Worm (Caenorhabditis elegans) whole organism, young adult: ENCODE data around the gene Y48E1B.3.

Source experiments
- B0019.2 ChIP-seq: fragments of 200-800 bp; sonication (Bioruptor generic); conservative IDR thresholded peaks from 2 replicates; pipeline ENCODE4 v1.3.6; 2022; ENCODE audit warnings: missing genetic modification reagents, missing genetic modification characterization, missing compliant biosample characterization
- B0336.3 ChIP-seq: fragments of 200-800 bp; sonication (Bioruptor generic); IDR thresholded peaks from 2 replicates; pipeline ENCODE4 v1.3.6; 2022; ENCODE audit warnings: missing genetic modification characterization, missing compliant biosample characterization
- C17E4.6 ChIP-seq: fragments of 200-800 bp; sonication (Bioruptor generic); IDR thresholded peaks from 2 replicates; pipeline ENCODE4 v1.3.6; 2022; ENCODE audit warnings: missing genetic modification reagents, missing genetic modification characterization, missing compliant biosample characterization
- D2030.7 ChIP-seq: fragments of 200-800 bp; sonication (Bioruptor generic); IDR thresholded peaks from 2 replicates; pipeline ENCODE4 v1.3.6; 2022; ENCODE audit warnings: missing genetic modification reagents, missing genetic modification characterization, missing compliant biosample characterization
- F10E7.11 ChIP-seq: sonication (generic microtip); optimal IDR thresholded peaks from 2 replicates; lab custom pipeline; 2017; ENCODE audit warnings: mild to moderate bottlenecking, missing genetic modification characterization, moderate library complexity, missing compliant biosample characterization
- F49E8.2 ChIP-seq: sonication (generic microtip); optimal IDR thresholded peaks from 3 replicates; lab custom pipeline; 2017; ENCODE audit warnings: missing genetic modification characterization, mild to moderate bottlenecking, missing compliant biosample characterization, antibody characterized with exemption, moderate library complexity; ENCODE audit not compliant: insufficient read depth
- F52B5.7 ChIP-seq: sonication (generic microtip); optimal IDR thresholded peaks from 2 replicates; lab custom pipeline; 2016; ENCODE audit warnings: mild to moderate bottlenecking, missing genetic modification characterization, missing compliant biosample characterization
- F55B11.4 ChIP-seq: sonication (generic microtip); optimal IDR thresholded peaks from 2 replicates; lab custom pipeline; 2016; ENCODE audit warnings: missing compliant biosample characterization, missing genetic modification characterization, borderline replicate concordance; ENCODE audit not compliant: insufficient read depth
- K11D2.4 ChIP-seq: fragments of 200-800 bp; sonication (Bioruptor generic); IDR thresholded peaks from 2 replicates; pipeline ENCODE4 v1.3.6; 2022; ENCODE audit warnings: missing genetic modification reagents, missing genetic modification characterization, missing compliant biosample characterization
- Y53F4B.3 ChIP-seq: fragments of 200-800 bp; sonication (Bioruptor generic); IDR thresholded peaks from 2 replicates; pipeline ENCODE4 v1.3.6; 2022; ENCODE audit warnings: missing genetic modification reagents, missing genetic modification characterization, missing compliant biosample characterization
- aptf-2 ChIP-seq: fragments of 200-800 bp; sonication (Bioruptor generic); conservative IDR thresholded peaks from 2 replicates; pipeline ENCODE4 v1.3.6; 2022; ENCODE audit warnings: missing genetic modification reagents, missing genetic modification characterization, missing compliant biosample characterization
- athp-1 ChIP-seq: sonication (generic microtip); optimal IDR thresholded peaks from 2 replicates; lab custom pipeline; 2017; ENCODE audit warnings: mild to moderate bottlenecking, missing genetic modification characterization, missing compliant biosample characterization
- bed-2 ChIP-seq: fragments of 200-800 bp; sonication (Bioruptor generic); IDR thresholded peaks from 2 replicates; pipeline ENCODE4 v1.3.6; 2022; ENCODE audit warnings: missing genetic modification reagents, missing genetic modification characterization, missing compliant biosample characterization
- cebp-1 ChIP-seq, 2 experiments: fragments of 200-800 bp in 1 of 2; sonication (Bioruptor generic) in 1 of 2; sonication (generic microtip) in 1 of 2; IDR thresholded peaks in 1 of 2; optimal IDR thresholded peaks in 1 of 2; 2 replicates each; pipeline versions ENCODE4 v1.3.6 to Lab custom; 2017 to 2022; ENCODE audit warnings: missing compliant biosample characterization in 2 of 2, missing genetic modification characterization in 2 of 2, mild to moderate bottlenecking in 1 of 2, missing genetic modification reagents in 1 of 2, moderate library complexity in 1 of 2
- cebp-2 ChIP-seq: fragments of 200-800 bp; sonication (Bioruptor generic); IDR thresholded peaks from 2 replicates; pipeline ENCODE4 v1.3.6; 2022; ENCODE audit warnings: missing genetic modification characterization, missing compliant biosample characterization
- ceh-100 ChIP-seq: fragments of 200-800 bp; sonication (Bioruptor generic); IDR thresholded peaks from 2 replicates; pipeline ENCODE4 v1.3.6; 2022; ENCODE audit warnings: missing genetic modification reagents, missing genetic modification characterization, missing compliant biosample characterization
- ceh-91 ChIP-seq: fragments of 200-800 bp; sonication (Bioruptor generic); IDR thresholded peaks from 2 replicates; pipeline ENCODE4 v1.3.6; 2022; ENCODE audit warnings: missing genetic modification reagents, missing genetic modification characterization, missing compliant biosample characterization
- die-1 ChIP-seq: sonication (generic microtip); optimal IDR thresholded peaks from 2 replicates; lab custom pipeline; 2016; ENCODE audit warnings: missing genotype, mild to moderate bottlenecking, missing genetic modification characterization, missing compliant biosample characterization
- ekl-4 ChIP-seq: fragments of 200-800 bp; sonication (Bioruptor generic); IDR thresholded peaks from 2 replicates; pipeline ENCODE4 v1.3.6; 2022; ENCODE audit warnings: missing genetic modification reagents, missing genetic modification characterization, missing compliant biosample characterization
- ets-4 ChIP-seq: fragments of 200-800 bp; sonication (Bioruptor generic); optimal IDR thresholded peaks from 2 replicates; lab custom pipeline; 2018; ENCODE audit warnings: mild to moderate bottlenecking, missing genetic modification characterization, missing compliant biosample characterization
- fkh-3 ChIP-seq: sonication (generic microtip); optimal IDR thresholded peaks from 2 replicates; lab custom pipeline; 2016; ENCODE audit warnings: mild to moderate bottlenecking, missing genetic modification characterization, missing compliant biosample characterization
- hlh-12 ChIP-seq: sonication (generic microtip); optimal IDR thresholded peaks from 2 replicates; lab custom pipeline; 2016; ENCODE audit warnings: missing genetic modification characterization, missing compliant biosample characterization
- hmg-1.2 ChIP-seq: fragments of 200-800 bp; sonication (Bioruptor generic); IDR thresholded peaks from 2 replicates; pipeline ENCODE4 v1.3.6; 2022; ENCODE audit warnings: missing genetic modification reagents, missing genetic modification characterization, missing compliant biosample characterization
- hmg-20 ChIP-seq: fragments of 200-800 bp; sonication (Bioruptor generic); IDR thresholded peaks from 2 replicates; pipeline ENCODE4 v1.3.6; 2022; ENCODE audit warnings: missing genetic modification reagents, missing genetic modification characterization, missing compliant biosample characterization
- hrde-1 ChIP-seq: sonication (generic microtip); optimal IDR thresholded peaks from 2 replicates; lab custom pipeline; 2016; ENCODE audit warnings: missing genetic modification characterization, mild to moderate bottlenecking, missing compliant biosample characterization, moderate library complexity, missing genotype, missing genetic modification reagents, borderline replicate concordance
- hsf-1 ChIP-seq: fragments of 200-800 bp; sonication (Bioruptor generic); IDR thresholded peaks from 2 replicates; pipeline ENCODE4 v1.3.6; 2022; ENCODE audit warnings: missing genetic modification reagents, missing genetic modification characterization, missing compliant biosample characterization
- lin-26 ChIP-seq: fragments of 200-800 bp; sonication (Bioruptor generic); IDR thresholded peaks from 2 replicates; pipeline ENCODE4 v1.3.6; 2022; ENCODE audit warnings: missing genetic modification reagents, missing genetic modification characterization, missing compliant biosample characterization
- lin-54 ChIP-seq: fragments of 200-800 bp; sonication (Bioruptor generic); optimal IDR thresholded peaks from 2 replicates; lab custom pipeline; 2018; ENCODE audit warnings: mild to moderate bottlenecking, missing genetic modification characterization, missing compliant biosample characterization
- lsl-1 ChIP-seq: fragments of 200-800 bp; sonication (Bioruptor generic); optimal IDR thresholded peaks from 2 replicates; lab custom pipeline; 2018; ENCODE audit warnings: mild to moderate bottlenecking, missing genetic modification characterization, moderate library complexity, missing compliant biosample characterization
- madf-8 ChIP-seq: fragments of 200-800 bp; sonication (Bioruptor generic); conservative IDR thresholded peaks from 2 replicates; pipeline ENCODE4 v1.3.6; 2022; ENCODE audit warnings: missing genetic modification reagents, missing genetic modification characterization, missing compliant biosample characterization
- mel-28 ChIP-seq: sonication (generic microtip); optimal IDR thresholded peaks from 2 replicates; lab custom pipeline; 2016; ENCODE audit warnings: borderline replicate concordance, mild to moderate bottlenecking, missing genetic modification characterization, missing compliant biosample characterization
- nfya-2 ChIP-seq: fragments of 200-800 bp; sonication (Bioruptor generic); IDR thresholded peaks from 2 replicates; pipeline ENCODE4 v1.3.6; 2022; ENCODE audit warnings: missing genetic modification reagents, missing genetic modification characterization, missing compliant biosample characterization
- nhr-179 ChIP-seq: sonication (generic microtip); optimal IDR thresholded peaks from 2 replicates; lab custom pipeline; 2016; ENCODE audit warnings: mild to moderate bottlenecking, missing genetic modification characterization, missing compliant biosample characterization
- pha-4 ChIP-seq: fragments of 150-350 bp; sonication (generic microtip); optimal IDR thresholded peaks from 2 replicates; lab custom pipeline; 2014; ENCODE audit warnings: missing biosample characterization, missing genetic modification reagents, missing genetic modification characterization
- rec-8 ChIP-seq, 2 experiments: sonication (generic microtip); optimal IDR thresholded peaks; 2 replicates each; lab custom pipeline; 2016; ENCODE audit warnings: mild to moderate bottlenecking in 2 of 2, missing genetic modification characterization in 2 of 2, missing genetic modification reagents in 2 of 2, missing genotype in 2 of 2, missing biosample characterization in 1 of 2, missing compliant biosample characterization in 1 of 2, moderate library complexity in 1 of 2
- sdz-38 ChIP-seq: sonication (generic microtip); optimal IDR thresholded peaks from 2 replicates; lab custom pipeline; 2016; ENCODE audit warnings: missing genotype, missing genetic modification characterization, missing compliant biosample characterization
- snpc-1.1 ChIP-seq: sonication (generic microtip); optimal IDR thresholded peaks from 2 replicates; lab custom pipeline; 2017; ENCODE audit warnings: missing genetic modification characterization, mild to moderate bottlenecking, missing compliant biosample characterization, antibody characterized with exemption, moderate library complexity, missing genotype, missing genetic modification reagents; ENCODE audit not compliant: insufficient read depth
- snpc-1.3 ChIP-seq: sonication (generic microtip); optimal IDR thresholded peaks from 2 replicates; lab custom pipeline; 2017; ENCODE audit warnings: missing genetic modification characterization, mild to moderate bottlenecking, missing compliant biosample characterization, antibody characterized with exemption, moderate library complexity, missing genotype, missing genetic modification reagents; ENCODE audit not compliant: insufficient read depth
- snpc-3.4 ChIP-seq: sonication (generic microtip); optimal IDR thresholded peaks from 2 replicates; lab custom pipeline; 2017; ENCODE audit warnings: missing genetic modification characterization, mild to moderate bottlenecking, missing compliant biosample characterization, antibody characterized with exemption, moderate library complexity, missing genotype, missing genetic modification reagents
- snpc-4 ChIP-seq, 5 experiments: fragments of 150-350 bp in 1 of 5; sonication (generic microtip) in 4 of 5; optimal IDR thresholded peaks; 2 replicates each; lab custom pipeline; 2014 to 2018; ENCODE audit warnings: missing genetic modification characterization in 5 of 5, missing biosample characterization in 3 of 5, antibody characterized with exemption in 2 of 5, mild to moderate bottlenecking in 2 of 5, missing compliant biosample characterization in 2 of 5, missing genotype in 2 of 5, moderate library complexity in 2 of 5, missing genetic modification reagents in 1 of 5
- tbp1 ChIP-seq: fragments of 200-800 bp; sonication (Bioruptor generic); optimal IDR thresholded peaks from 2 replicates; lab custom pipeline; 2018; ENCODE audit warnings: mild to moderate bottlenecking, missing genetic modification characterization, missing compliant biosample characterization
- zfh-2 ChIP-seq: fragments of 200-800 bp; sonication (Bioruptor generic); conservative IDR thresholded peaks from 2 replicates; pipeline ENCODE4 v1.3.6; 2022; ENCODE audit warnings: missing genetic modification reagents, missing genetic modification characterization, missing compliant biosample characterization
- zim-3 ChIP-seq: sonication (generic microtip); optimal IDR thresholded peaks from 2 replicates; lab custom pipeline; 2017; ENCODE audit warnings: mild to moderate bottlenecking, missing genetic modification characterization, moderate library complexity, missing compliant biosample characterization
- ztf-22 ChIP-seq: fragments of 200-800 bp; sonication (Bioruptor generic); optimal IDR thresholded peaks from 2 replicates; lab custom pipeline; 2018; ENCODE audit warnings: mild to moderate bottlenecking, missing genetic modification characterization, moderate library complexity, missing compliant biosample characterization
- ztf-3 ChIP-seq: fragments of 200-800 bp; sonication (Bioruptor generic); optimal IDR thresholded peaks from 2 replicates; lab custom pipeline; 2018; ENCODE audit warnings: mild to moderate bottlenecking, missing genetic modification characterization, missing compliant biosample characterization

The Y48E1B.3 gene

DNA sequence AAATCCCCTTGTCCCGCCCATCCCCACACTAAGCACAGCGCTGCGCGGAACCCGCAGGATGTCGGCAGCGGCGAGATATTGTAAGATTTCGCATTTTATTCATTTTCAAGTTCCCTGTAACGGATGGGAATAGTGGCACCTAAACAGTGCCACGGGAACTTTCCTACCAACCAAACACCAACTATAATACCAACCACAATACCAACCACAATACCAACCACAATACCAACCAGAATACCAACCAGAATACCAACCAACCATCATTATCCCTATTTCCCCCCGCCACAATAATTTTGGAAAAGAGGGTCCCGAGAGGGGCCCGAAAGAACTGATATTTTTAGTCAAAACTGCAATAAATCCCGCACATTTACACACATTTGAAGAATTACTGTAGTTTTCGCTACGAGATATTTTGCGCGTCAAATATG is 45.8 kb downstream of the Y48E1B.3 start (continued):
- TF ChIP-seq nhr-179 (tag; lab: Kevin White, UChicago) (no peak), hmg-1.2 (GFP tag; lab: Robert Waterston, UW) (peak; percentile 93), sdz-38 (tag; lab: Kevin White, UChicago) (no peak), snpc-4 (GFP tag; optimal IDR thresholded peaks at IDR 0.05; lab: Kevin White, UChicago) (peak; percentile 97), snpc-4 (tag; optimal IDR thresholded peaks at IDR 0.05; lab: Kevin White, UChicago) (peak; percentile 94 to 98 (median 96)), cebp-2 (GFP tag; lab: Robert Waterston, UW) (0 out of 2 replicates have a peak, but pooled peaks have one; percentile 8), B0019.2 (GFP tag; lab: Robert Waterston, UW) (0 out of 2 replicates have a peak, but pooled peaks have one; percentile 50), D2030.7 (GFP tag; lab: Robert Waterston, UW) (peak; percentile 97), C17E4.6 (GFP tag; lab: Robert Waterston, UW) (no peak), F52B5.7 (tag; lab: Kevin White, UChicago) (no peak), cebp-1 (GFP tag; IDR thresholded peaks at IDR 0.05; lab: Robert Waterston, UW) (no peak), cebp-1 (tag; optimal IDR thresholded peaks at IDR 0.05; lab: Kevin White, UChicago) (peak; percentile 22), ztf-22 (GFP tag; lab: Kevin White, UChicago) (no peak), ceh-100 (GFP tag; lab: Robert Waterston, UW) (peak; percentile 54), snpc-3.4 (tag; lab: Kevin White, UChicago) (peak; percentile 97), nfya-2 (GFP tag; lab: Robert Waterston, UW) (peak; percentile 88; the same call in 1 of the 2 replicates), hlh-12 (no peak), madf-8 (GFP tag; lab: Robert Waterston, UW) (no peak; the same call in 1 of the 2 replicates), Y53F4B.3 (GFP tag; lab: Robert Waterston, UW) (0 out of 2 replicates have a peak, but pooled peaks have one; percentile 15), hsf-1 (GFP tag; lab: Robert Waterston, UW) (peak; percentile 68), ceh-91 (GFP tag; lab: Robert Waterston, UW) (no peak), B0336.3 (peak; percentile 52; the same call in 1 of the 2 replicates), zfh-2 (GFP tag; lab: Robert Waterston, UW) (0 out of 2 replicates have a peak, but pooled peaks have one; percentile 12), snpc-1.3 (tag; lab: Kevin White, UChicago) (peak; percentile 74), bed-2 (GFP tag; lab: Robert Waterston, UW) (no peak), die-1 (tag; lab: Kevin White, UChicago) (peak; percentile 18), lin-26 (GFP tag; lab: Robert Waterston, UW) (peak; percentile 83), tbp1 (peak; percentile 76), pha-4 (no peak), fkh-3 (tag; lab: Kevin White, UChicago) (no peak), F10E7.11 (peak; percentile 29), snpc-1.1 (peak; percentile 98), hmg-20 (GFP tag; lab: Robert Waterston, UW) (0 out of 2 replicates have a peak, but pooled peaks have one; percentile 41), mel-28 (tag; lab: Kevin White, UChicago) (no peak), zim-3 (tag; lab: Kevin White, UChicago) (no peak), ets-4 (no peak), lin-54 (GFP tag; lab: Kevin White, UChicago) (peak; percentile 56), ztf-3 (no peak), aptf-2 (GFP tag; lab: Robert Waterston, UW) (peak; percentile 86), lsl-1 (GFP tag; lab: Kevin White, UChicago) (peak; percentile 76), F49E8.2 (tag; lab: Kevin White, UChicago) (peak; percentile 84), athp-1 (tag; lab: Kevin White, UChicago) (no peak), hrde-1 (peak; percentile 92), K11D2.4 (no peak), rec-8 (tag; optimal IDR thresholded peaks at IDR 0.05; lab: Kevin White, UChicago) (peak in 1 of 2 experiments; percentile 51), F55B11.4 (no peak), ekl-4 (GFP tag; lab: Robert Waterston, UW) (peak; percentile 87)
